Fruit fly (Drosophila melanogaster) whole organism, embryonic: ENCODE results near the gene FucTA.

ENCODE experiments used
- ATbp ChIP-seq: fragments of 200-800 bp; sonication (Bioruptor generic); optimal IDR thresholded peaks from 2 replicates; lab custom pipeline; 2017; ENCODE audit warnings: missing biosample characterization, mild to moderate bottlenecking, missing genetic modification characterization, missing genetic modification reagents
- Atf-2 ChIP-seq: fragments of 200-800 bp; sonication (Bioruptor generic); optimal IDR thresholded peaks from 2 replicates; lab custom pipeline; 2016; ENCODE audit warnings: missing biosample characterization, missing genetic modification characterization
- CG10321 ChIP-seq: fragments of 200-800 bp; sonication (Bioruptor generic); IDR thresholded peaks from 2 replicates; pipeline ENCODE4 v1.3.6; 2022; ENCODE audit warnings: missing biosample characterization, missing genetic modification characterization
- CG11398 ChIP-seq: fragments of 200-800 bp; sonication (Bioruptor generic); optimal IDR thresholded peaks from 2 replicates; lab custom pipeline; 2016; ENCODE audit warnings: missing biosample characterization, missing genetic modification characterization
- CG12104 ChIP-seq: fragments of 200-800 bp; sonication (Bioruptor generic); optimal IDR thresholded peaks from 3 replicates; lab custom pipeline; 2016; ENCODE audit warnings: missing biosample characterization, missing genetic modification characterization
- CG12236 ChIP-seq: fragments of 200-800 bp; sonication (Bioruptor generic); optimal IDR thresholded peaks from 2 replicates; lab custom pipeline; 2016; ENCODE audit warnings: missing biosample characterization, missing genetic modification characterization
- CG13624 ChIP-seq: fragments of 200-800 bp; sonication (Bioruptor generic); optimal IDR thresholded peaks from 2 replicates; lab custom pipeline; 2016; ENCODE audit warnings: missing biosample characterization, missing genetic modification characterization
- CG1529 ChIP-seq: fragments of 200-800 bp; sonication (Bioruptor generic); optimal IDR thresholded peaks from 3 replicates; lab custom pipeline; 2018; ENCODE audit warnings: missing biosample characterization, missing genetic modification characterization
- CG1602 ChIP-seq: fragments of 200-800 bp; sonication (Bioruptor generic); optimal IDR thresholded peaks from 3 replicates; lab custom pipeline; 2016; ENCODE audit warnings: missing biosample characterization, missing genetic modification characterization
- CG18262 ChIP-seq: fragments of 200-800 bp; optimal IDR thresholded peaks from 3 replicates; lab custom pipeline; 2019; ENCODE audit warnings: missing biosample characterization, mild to moderate bottlenecking, missing genetic modification characterization, moderate library complexity
- CG2120 ChIP-seq: fragments of 200-800 bp; sonication (Bioruptor generic); optimal IDR thresholded peaks from 3 replicates; lab custom pipeline; 2016; ENCODE audit warnings: missing biosample characterization, missing genetic modification characterization
- CG2199 ChIP-seq: fragments of 200-800 bp; sonication (Bioruptor generic); IDR thresholded peaks from 3 replicates; pipeline ENCODE4 v1.3.6; 2022; ENCODE audit warnings: missing biosample characterization, missing genetic modification characterization
- CG2712 ChIP-seq: fragments of 200-800 bp; optimal IDR thresholded peaks from 3 replicates; lab custom pipeline; 2019; ENCODE audit warnings: missing biosample characterization, mild to moderate bottlenecking, missing genetic modification characterization, moderate library complexity
- CG31441 ChIP-seq: fragments of 200-800 bp; sonication (Bioruptor generic); IDR thresholded peaks from 2 replicates; pipeline ENCODE4 v1.3.6; 2022; ENCODE audit warnings: missing biosample characterization, missing genetic modification characterization
- CG34376 ChIP-seq: fragments of 200-800 bp; sonication (Bioruptor generic); optimal IDR thresholded peaks from 2 replicates; lab custom pipeline; 2018; ENCODE audit warnings: missing biosample characterization, mild to moderate bottlenecking, missing genetic modification characterization
- CG4707 ChIP-seq: fragments of 200-800 bp; sonication (Bioruptor generic); optimal IDR thresholded peaks from 2 replicates; lab custom pipeline; 2018; ENCODE audit warnings: missing biosample characterization, mild to moderate bottlenecking, missing genetic modification characterization, moderate library complexity
- CG6175 ChIP-seq: fragments of 200-800 bp; sonication (Bioruptor generic); IDR thresholded peaks from 3 replicates; pipeline ENCODE4 v1.3.6; 2022; ENCODE audit warnings: missing biosample characterization, missing genetic modification characterization
- CG6854 ChIP-seq: fragments of 200-800 bp; sonication (Bioruptor generic); optimal IDR thresholded peaks from 3 replicates; lab custom pipeline; 2017; ENCODE audit warnings: missing biosample characterization, mild to moderate bottlenecking, missing genetic modification characterization
- CG7928 ChIP-seq: fragments of 200-800 bp; sonication (Bioruptor generic); optimal IDR thresholded peaks from 2 replicates; lab custom pipeline; 2017; ENCODE audit warnings: missing biosample characterization, mild to moderate bottlenecking, missing genetic modification characterization
- Dfd ChIP-seq, 2 experiments: fragments of >200 bp; optimal IDR thresholded peaks; 2 replicates each; lab custom pipeline; 2017; ENCODE audit warnings: missing biosample characterization in 2 of 2, missing genetic modification characterization in 2 of 2
- Doc2 ChIP-seq: fragments of 200-800 bp; sonication (Bioruptor generic); IDR thresholded peaks from 2 replicates; pipeline ENCODE4 v1.3.6; 2022; ENCODE audit warnings: missing biosample characterization, missing genetic modification characterization
- Drgx ChIP-seq: fragments of 200-800 bp; sonication (Bioruptor generic); IDR thresholded peaks from 2 replicates; pipeline ENCODE4 v1.3.6; 2022; ENCODE audit warnings: missing biosample characterization, missing genetic modification characterization
- Ets97D ChIP-seq: fragments of 200-800 bp; sonication (Bioruptor generic); optimal IDR thresholded peaks from 3 replicates; lab custom pipeline; 2016; ENCODE audit warnings: missing biosample characterization, missing genetic modification characterization
- Fer2 ChIP-seq: fragments of 200-800 bp; sonication (Bioruptor generic); optimal IDR thresholded peaks from 2 replicates; lab custom pipeline; 2018; ENCODE audit warnings: missing biosample characterization, mild to moderate bottlenecking, missing genetic modification characterization, moderate library complexity
- Hmr ChIP-seq: fragments of 200-800 bp; sonication (Bioruptor generic); optimal IDR thresholded peaks from 3 replicates; lab custom pipeline; 2017; ENCODE audit warnings: mild to moderate bottlenecking, missing biosample characterization, missing genetic modification reagents, missing genetic modification characterization
- Hr78 ChIP-seq, 2 experiments: fragments of 200-800 bp in 1 of 2; fragments of >200 bp in 1 of 2; sonication (Bioruptor generic) in 1 of 2; optimal IDR thresholded peaks; 2 replicates each; lab custom pipeline; 2017 to 2019; ENCODE audit warnings: missing biosample characterization in 2 of 2, missing genetic modification characterization in 2 of 2, mild to moderate bottlenecking in 1 of 2, moderate library complexity in 1 of 2
- Lpt ChIP-seq: fragments of >200 bp; optimal IDR thresholded peaks from 2 replicates; lab custom pipeline; 2018; ENCODE audit warnings: missing biosample characterization, missing genetic modification characterization
- Nf-YB ChIP-seq: fragments of 200-800 bp; sonication (Bioruptor generic); optimal IDR thresholded peaks from 3 replicates; lab custom pipeline; 2019; ENCODE audit warnings: missing biosample characterization, mild to moderate bottlenecking, missing genetic modification characterization, moderate library complexity
- Nf-YC ChIP-seq: fragments of 200-800 bp; optimal IDR thresholded peaks from 3 replicates; lab custom pipeline; 2019; ENCODE audit warnings: missing biosample characterization, mild to moderate bottlenecking, missing genetic modification characterization, moderate library complexity
- Oli ChIP-seq: fragments of 200-800 bp; sonication (Bioruptor generic); optimal IDR thresholded peaks from 2 replicates; lab custom pipeline; 2018; ENCODE audit warnings: missing biosample characterization, mild to moderate bottlenecking, missing genetic modification characterization, moderate library complexity
- abd-A ChIP-seq: fragments of 200-800 bp; sonication (Bioruptor generic); optimal IDR thresholded peaks from 3 replicates; lab custom pipeline; 2019; ENCODE audit warnings: missing biosample characterization, mild to moderate bottlenecking, missing genetic modification characterization, moderate library complexity
- bsh ChIP-seq, 2 experiments: fragments of 200-800 bp; sonication (Bioruptor generic); optimal IDR thresholded peaks; 2 replicates each; lab custom pipeline; 2017 to 2018; ENCODE audit warnings: mild to moderate bottlenecking in 2 of 2, missing biosample characterization in 2 of 2, missing genetic modification characterization in 2 of 2, moderate library complexity in 1 of 2
- disco-r ChIP-seq: fragments of 200-800 bp; sonication (Bioruptor generic); optimal IDR thresholded peaks from 2 replicates; lab custom pipeline; 2016; ENCODE audit warnings: missing biosample characterization, missing genetic modification characterization
- dmrt11E ChIP-seq: fragments of 200-800 bp; sonication (Bioruptor generic); optimal IDR thresholded peaks from 3 replicates; lab custom pipeline; 2018; ENCODE audit warnings: missing biosample characterization, mild to moderate bottlenecking, missing genetic modification characterization, moderate library complexity
- dmrt99B ChIP-seq: fragments of 200-800 bp; sonication (Bioruptor generic); optimal IDR thresholded peaks from 2 replicates; lab custom pipeline; 2018; ENCODE audit warnings: missing biosample characterization, mild to moderate bottlenecking, missing genetic modification characterization, moderate library complexity
- fd96Cb ChIP-seq: fragments of 200-800 bp; sonication (Bioruptor generic); optimal IDR thresholded peaks from 2 replicates; lab custom pipeline; 2018; ENCODE audit warnings: missing biosample characterization, mild to moderate bottlenecking, missing genetic modification characterization, moderate library complexity
- gce ChIP-seq: fragments of 200-800 bp; sonication (Bioruptor generic); IDR thresholded peaks from 3 replicates; pipeline ENCODE4 v1.3.6; 2022; ENCODE audit warnings: missing biosample characterization, missing genetic modification characterization
- gem ChIP-seq: fragments of 200-800 bp; sonication (Bioruptor generic); optimal IDR thresholded peaks from 2 replicates; lab custom pipeline; 2019; ENCODE audit warnings: missing biosample characterization, mild to moderate bottlenecking, missing genetic modification characterization, moderate library complexity
- hkb ChIP-seq, 2 experiments: fragments of 200-800 bp in 1 of 2; fragments of >200 bp in 1 of 2; sonication (Bioruptor generic) in 1 of 2; IDR thresholded peaks in 1 of 2; optimal IDR thresholded peaks in 1 of 2; 2 replicates each; pipeline versions ENCODE4 v1.3.6 to Lab custom; 2017 to 2022; ENCODE audit warnings: missing biosample characterization in 1 of 2, missing genetic modification characterization in 1 of 2
- nom ChIP-seq: fragments of 200-800 bp; sonication (Bioruptor generic); optimal IDR thresholded peaks from 2 replicates; lab custom pipeline; 2017; ENCODE audit warnings: missing biosample characterization, missing genetic modification characterization, mild to moderate bottlenecking, moderate library complexity, missing genetic modification reagents
- phol ChIP-seq: fragments of 200-800 bp; sonication (Bioruptor generic); optimal IDR thresholded peaks from 3 replicates; lab custom pipeline; 2018; ENCODE audit warnings: missing biosample characterization, mild to moderate bottlenecking, missing genetic modification characterization, moderate library complexity
- row ChIP-seq: fragments of 200-800 bp; sonication (Bioruptor generic); IDR thresholded peaks from 3 replicates; pipeline ENCODE4 v1.3.6; 2022; ENCODE audit warnings: missing biosample characterization, missing genetic modification characterization
- sens ChIP-seq: fragments of 200-800 bp; sonication (Bioruptor generic); peaks from one replicate; lab custom pipeline; 2016; ENCODE audit warnings: missing biosample characterization, missing genetic modification characterization
- tin ChIP-seq: fragments of 200-800 bp; sonication (Bioruptor generic); optimal IDR thresholded peaks from 3 replicates; lab custom pipeline; 2016; ENCODE audit warnings: missing biosample characterization, missing genetic modification characterization
- trh ChIP-seq: fragments of 200-800 bp; sonication (Bioruptor generic); optimal IDR thresholded peaks from 2 replicates; lab custom pipeline; 2016; ENCODE audit warnings: missing biosample characterization, missing genetic modification characterization
- ttk ChIP-seq: fragments of 200-800 bp; sonication (Bioruptor generic); IDR thresholded peaks from 2 replicates; pipeline ENCODE4 v2.1.2; 2022; ENCODE audit warnings: missing biosample characterization, missing genetic modification characterization
- usp ChIP-seq: fragments of >200 bp; optimal IDR thresholded peaks from 2 replicates; lab custom pipeline; 2017; ENCODE audit warnings: missing biosample characterization, missing genetic modification characterization
- vvl ChIP-seq: fragments of 200-800 bp; sonication (Bioruptor generic); IDR thresholded peaks from 2 replicates; pipeline ENCODE4 v1.3.6; 2022; ENCODE audit warnings: missing biosample characterization, missing genetic modification characterization
- yki ChIP-seq: fragments of >200 bp; optimal IDR thresholded peaks from 3 replicates; lab custom pipeline; 2018

Gene FucTA

DNA sequence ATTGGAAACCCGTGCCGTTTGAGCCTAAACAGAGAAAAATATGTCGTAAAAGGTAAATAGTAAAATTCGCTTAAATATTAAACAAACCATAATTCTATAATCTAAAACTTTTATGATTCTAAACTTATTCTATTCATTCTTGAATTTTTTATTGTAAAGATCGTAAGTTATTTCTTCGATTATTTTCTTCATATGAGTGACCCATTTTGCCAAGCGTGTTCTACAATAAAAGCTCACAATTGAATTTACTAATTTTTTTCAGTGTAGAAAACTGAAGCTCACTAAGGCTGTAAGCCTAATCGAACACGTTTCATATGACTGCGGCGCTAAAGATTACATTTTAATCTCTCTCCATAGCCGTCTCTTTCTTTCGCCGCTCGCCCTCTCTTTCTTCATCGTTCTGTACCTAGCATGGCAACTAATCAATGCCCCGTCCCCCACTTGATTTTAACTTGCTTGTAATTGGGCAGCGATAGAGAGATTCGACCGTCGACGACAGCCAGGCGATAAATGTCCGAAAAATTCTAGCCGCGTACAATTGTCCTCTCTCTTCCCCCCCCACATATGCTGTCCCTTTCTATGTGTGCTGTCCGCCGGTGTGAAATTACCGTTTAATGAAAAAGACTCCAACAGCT is 24.9 kb downstream of the FucTA start (continued):
- TF ChIP-seq Hr78 (GFP tag; optimal IDR thresholded peaks at IDR 0.05; lab: Kevin White, UChicago) (no peak), Oli (tag; lab: Kevin White, UChicago) (peak; percentile 33), CG4707 (GFP tag; lab: Kevin White, UChicago) (no peak), CG2712 (tag; lab: Kevin White, UChicago) (peak; percentile 31), gem (tag; lab: Kevin White, UChicago) (peak; percentile 54), CG10321 (GFP tag; lab: Robert Waterston, UW) (peak; percentile 62), CG13624 (GFP tag; lab: Kevin White, UChicago) (no peak), Atf-2 (no peak), CG18262 (tag; lab: Kevin White, UChicago) (peak; percentile 9), dmrt11E (peak; percentile 29), usp (GFP tag; lab: Kevin White, UChicago) (no peak), trh (GFP tag; lab: Kevin White, UChicago) (no peak), Drgx (GFP tag; lab: Robert Waterston, UW) (peak; percentile 40; the same call in 1 of the 2 replicates), Ets97D (GFP tag; lab: Kevin White, UChicago) (no peak), CG1602 (GFP tag; lab: Kevin White, UChicago) (no peak), disco-r (GFP tag; lab: Kevin White, UChicago) (no peak), CG2120 (GFP tag; lab: Kevin White, UChicago) (no peak), CG12236 (GFP tag; lab: Kevin White, UChicago) (no peak), tin (GFP tag; lab: Kevin White, UChicago) (peak; percentile 1), gce (no peak), CG6175 (GFP tag; lab: Robert Waterston, UW) (peak; percentile 55; the same call in 1 of the 3 replicates), Fer2 (tag; lab: Kevin White, UChicago) (no peak), bsh (GFP tag; optimal IDR thresholded peaks at IDR 0.05; lab: Kevin White, UChicago) (peak in 1 of 2 experiments; percentile 27), CG11398 (no peak), Nf-YB (GFP tag; lab: Kevin White, UChicago) (peak; percentile 90), CG34376 (GFP tag; lab: Kevin White, UChicago) (no peak), Lpt (no peak), Dfd (GFP tag; optimal IDR thresholded peaks at IDR 0.05; lab: Kevin White, UChicago) (no peak), CG2199 (0 out of 3 replicates have a peak, but pooled peaks have one; percentile 45), CG7928 (GFP tag; lab: Kevin White, UChicago) (no peak), fd96Cb (tag; lab: Kevin White, UChicago) (peak; percentile 31), CG1529 (no peak), ttk (GFP tag; lab: Robert Waterston, UW) (0 out of 2 replicates have a peak, but pooled peaks have one; percentile 5), yki (no peak), dmrt99B (tag; lab: Kevin White, UChicago) (peak; percentile 5), vvl (GFP tag; lab: Robert Waterston, UW) (no peak), phol (tag; lab: Kevin White, UChicago) (peak; percentile 30), sens (GFP tag; lab: Kevin White, UChicago) (peak; percentile 77), abd-A (tag; lab: Kevin White, UChicago) (peak; percentile 14), nom (GFP tag; lab: Kevin White, UChicago) (no peak), Hmr (peak; percentile 3), Doc2 (GFP tag; lab: Robert Waterston, UW) (0 out of 2 replicates have a peak, but pooled peaks have one; percentile 20), CG12104 (peak; percentile 28), row (GFP tag; lab: Robert Waterston, UW) (peak; percentile 12; the same call in 1 of the 3 replicates), Nf-YC (tag; lab: Kevin White, UChicago) (peak; percentile 87), CG31441 (no peak), hkb (optimal IDR thresholded peaks at IDR 0.05; lab: Kevin White, UChicago) (no peak), hkb (GFP tag; IDR thresholded peaks at IDR 0.05; lab: Robert Waterston, UW) (0 out of 2 replicates have a peak, but pooled peaks have one; percentile 9), ATbp (GFP tag; lab: Kevin White, UChicago) (peak; percentile 36), CG6854 (GFP tag; lab: Kevin White, UChicago) (no peak)
- TF ChIP-seq, all 482 proteins: peak for 66
